Fruit fly (Drosophila melanogaster) S2 (cell line): ENCODE results near the gene CG32500.

Experiments used
- CG8478 ChIP-seq: fragments of >200 bp; optimal IDR thresholded peaks from 2 replicates; lab custom pipeline; 2018
- CTCF ChIP-seq, 2 experiments: fragments of >200 bp; optimal IDR thresholded peaks; 2 replicates each; lab custom pipeline; 2018

DNA sequence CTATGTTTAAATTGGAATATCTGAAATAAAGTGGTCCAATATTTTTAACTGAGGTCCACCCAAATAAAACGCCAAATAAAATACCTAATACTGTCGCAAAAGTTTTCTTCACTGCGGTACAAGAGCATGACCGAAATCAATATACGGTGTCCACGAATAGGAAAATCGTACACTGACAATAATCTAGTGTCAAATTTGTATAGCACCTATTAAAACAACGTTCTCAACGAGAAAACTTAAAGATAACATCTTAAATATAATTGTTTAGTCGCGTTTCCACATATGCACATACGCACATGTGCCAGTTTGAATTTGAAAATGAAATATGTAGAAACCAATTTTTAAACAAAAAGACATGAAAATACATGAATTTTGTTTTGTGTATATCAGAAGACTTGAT is 7.9 kb upstream of the CG32500 start:
- TF ChIP-seq CG8478 (lab: Kevin White, UChicago) (no peak), CTCF (optimal IDR thresholded peaks at IDR 0.05; lab: Kevin White, UChicago) (no peak)
